Worm (Caenorhabditis elegans): ENCODE measurements around the gene far-2.

- no peak for TF ChIP-seq elt-2 (tag; optimal IDR thresholded peaks at IDR 0.05)
- no peak for TF ChIP-seq dve-1 (tag; optimal IDR thresholded peaks at IDR 0.05)
- TF ChIP-seq hlh-13 (GFP tag; optimal IDR thresholded peaks at IDR 0.05): no peak
- no peak for TF ChIP-seq mec-3 (tag; optimal IDR thresholded peaks at IDR 0.05; ENCODE audit: borderline replicate concordance)
- no peak for TF ChIP-seq pqm-1 (tag; optimal IDR thresholded peaks at IDR 0.05)
- no peak for TF ChIP-seq nhr-11 (tag; optimal IDR thresholded peaks at IDR 0.05)
- TF ChIP-seq rnt-1 (tag; optimal IDR thresholded peaks at IDR 0.05): no peak
- TF ChIP-seq tbx-7 (tag; optimal IDR thresholded peaks at IDR 0.05): no peak
- no peak for TF ChIP-seq lim-6 (tag; optimal IDR thresholded peaks at IDR 0.05)
- no peak for TF ChIP-seq ets-4 (tag; optimal IDR thresholded peaks at IDR 0.05)
- no peak for TF ChIP-seq nhr-232 (tag; optimal IDR thresholded peaks at IDR 0.05)
- no peak for TF ChIP-seq pros-1 (tag; optimal IDR thresholded peaks at IDR 0.05)
- no peak for TF ChIP-seq K09A11.1 (tag; optimal IDR thresholded peaks at IDR 0.05; ENCODE audit: insufficient read depth)
Observed at ce11 chrIII:9109172-9109571, 27.5 kb downstream of the far-2 start, which contains the start of gene cya-1.

Data from whole organism, late embryonic.